Worm (Caenorhabditis elegans) whole organism, L4 larva: ENCODE data around the gene T22F3.12.

Source experiments
- daf-16 ChIP-seq, 3 experiments: sonication (generic microtip); optimal IDR thresholded peaks; 2 replicates each; lab custom pipeline; 2016 to 2017; ENCODE audit warnings: missing genetic modification characterization in 3 of 3, missing genetic modification reagents in 3 of 3, mild to moderate bottlenecking in 2 of 3, missing compliant biosample characterization in 2 of 3, missing biosample characterization in 1 of 3, moderate library complexity in 1 of 3
- lsy-2 ChIP-seq, 2 experiments: fragments of 150-350 bp in 1 of 2; sonication (generic microtip) in 1 of 2; optimal IDR thresholded peaks; 2 replicates each; lab custom pipeline; 2014 to 2017; ENCODE audit warnings: missing biosample characterization in 2 of 2, missing genetic modification characterization in 2 of 2
- nhr-25 ChIP-seq: sonication (generic microtip); optimal IDR thresholded peaks from 2 replicates; lab custom pipeline; 2017; ENCODE audit warnings: missing genetic modification characterization, mild to moderate bottlenecking, missing compliant biosample characterization, antibody characterized with exemption, moderate library complexity, borderline replicate concordance; ENCODE audit not compliant: insufficient read depth
- pha-4 ChIP-seq, 2 experiments: fragments of 150-350 bp in 1 of 2; fragments of 200-800 bp in 1 of 2; sonication (Bioruptor generic) in 1 of 2; IDR thresholded peaks in 1 of 2; optimal IDR thresholded peaks in 1 of 2; 2 replicates each; pipeline versions ENCODE4 v1.3.6 to Lab custom; 2014 to 2022; ENCODE audit warnings: missing genetic modification characterization in 2 of 2, missing genetic modification reagents in 2 of 2, missing biosample characterization in 1 of 2, missing compliant biosample characterization in 1 of 2
- rbr-2 ChIP-seq: sonication (generic microtip); optimal IDR thresholded peaks from 2 replicates; lab custom pipeline; 2016; ENCODE audit warnings: missing genotype, missing genetic modification characterization, missing compliant biosample characterization
- zfp-2 ChIP-seq: sonication (generic microtip); optimal IDR thresholded peaks from 2 replicates; lab custom pipeline; 2016; ENCODE audit warnings: mild to moderate bottlenecking, missing genetic modification characterization, missing compliant biosample characterization
- ztf-11 ChIP-seq: fragments of 150-350 bp; optimal IDR thresholded peaks from 2 replicates; lab custom pipeline; 2014; ENCODE audit warnings: missing biosample characterization, missing genetic modification characterization

ce11 chrV:3583622-3584021 lies 8.4 kb downstream of the T22F3.12 start:
- no peak for TF ChIP-seq rbr-2 (tag; lab: Kevin White, UChicago)
- TF ChIP-seq zfp-2 (tag; lab: Kevin White, UChicago): no peak
- TF ChIP-seq daf-16 (GFP tag; optimal IDR thresholded peaks at IDR 0.05; lab: Kevin White, UChicago): no peak
- no peak for TF ChIP-seq daf-16 (tag; optimal IDR thresholded peaks at IDR 0.05; lab: Kevin White, UChicago)
- no peak for TF ChIP-seq pha-4 (GFP tag; IDR thresholded peaks at IDR 0.05; lab: Robert Waterston, UW)
- TF ChIP-seq pha-4 (tag; optimal IDR thresholded peaks at IDR 0.05; lab: Kevin White, UChicago): no peak
- TF ChIP-seq ztf-11 (tag; lab: Kevin White, UChicago): no peak
- no peak for TF ChIP-seq lsy-2 (tag; optimal IDR thresholded peaks at IDR 0.05; lab: Kevin White, UChicago)
- TF ChIP-seq nhr-25 (tag; lab: Kevin White, UChicago): no peak
